Fruit fly (Drosophila melanogaster): Measurements from ENCODE around the gene Tango4.

- TF ChIP-seq H2.0 (GFP tag; IDR thresholded peaks at IDR 0.05) (no peak), sens (GFP tag) (no peak), CG11560 (tag; IDR thresholded peaks at IDR 0.05) (no peak), CG31441 (GFP tag; IDR thresholded peaks at IDR 0.05) (no peak), seq (GFP tag; IDR thresholded peaks at IDR 0.05) (no peak), jumu (GFP tag; optimal IDR thresholded peaks at IDR 0.05) (no peak), Hr39 (optimal IDR thresholded peaks at IDR 0.05) (no peak), CG34422 (GFP tag; IDR thresholded peaks at IDR 0.05) (no peak), CG8765 (GFP tag; IDR thresholded peaks at IDR 0.05) (no peak), pros (GFP tag; optimal IDR thresholded peaks at IDR 0.05) (no peak), CG7357 (GFP tag; IDR thresholded peaks at IDR 0.05) (no peak), CG7987 (GFP tag; optimal IDR thresholded peaks at IDR 0.05) (no peak)
Measured at dm6 chrX:11993279-11993678, 27.6 kb upstream of the Tango4 start.

All from whole organism, embryonic.